Worm (Caenorhabditis elegans) whole organism, late embryonic: ENCODE measurements around the gene arp-6.

Source experiments
- K02D7.2 ChIP-seq: sonication (generic microtip); optimal IDR thresholded peaks from 2 replicates; lab custom pipeline; 2017; ENCODE audit warnings: mild to moderate bottlenecking, missing genetic modification characterization, missing compliant biosample characterization
- ahr-1 ChIP-seq: sonication (generic microtip); optimal IDR thresholded peaks from 2 replicates; lab custom pipeline; 2016; ENCODE audit warnings: missing genetic modification characterization, missing compliant biosample characterization
- ceh-14 ChIP-seq: sonication (generic microtip); optimal IDR thresholded peaks from 2 replicates; lab custom pipeline; 2016; ENCODE audit warnings: missing genotype, missing genetic modification characterization, missing compliant biosample characterization
- ceh-2 ChIP-seq: sonication (generic microtip); optimal IDR thresholded peaks from 2 replicates; lab custom pipeline; 2016; ENCODE audit warnings: missing genotype, missing genetic modification characterization, missing compliant biosample characterization
- ceh-24 ChIP-seq: sonication (generic microtip); optimal IDR thresholded peaks from 2 replicates; lab custom pipeline; 2016; ENCODE audit warnings: mild to moderate bottlenecking, missing genetic modification characterization, missing compliant biosample characterization
- ceh-31 ChIP-seq: sonication (generic microtip); optimal IDR thresholded peaks from 2 replicates; lab custom pipeline; 2016; ENCODE audit warnings: missing genetic modification characterization, missing compliant biosample characterization
- ceh-45 ChIP-seq: fragments of 200-800 bp; sonication (Bioruptor generic); IDR thresholded peaks from 2 replicates; pipeline ENCODE4 v1.3.6; 2022; ENCODE audit warnings: missing genetic modification reagents, missing genetic modification characterization, missing compliant biosample characterization
- ceh-9 ChIP-seq: sonication (generic microtip); optimal IDR thresholded peaks from 2 replicates; lab custom pipeline; 2016; ENCODE audit warnings: mild to moderate bottlenecking, missing genetic modification characterization, inconsistent platforms, missing compliant biosample characterization
- che-1 ChIP-seq: sonication (generic microtip); optimal IDR thresholded peaks from 2 replicates; lab custom pipeline; 2016; ENCODE audit warnings: mild to moderate bottlenecking, missing genetic modification characterization, missing compliant biosample characterization
- elt-2 ChIP-seq: sonication (generic microtip); optimal IDR thresholded peaks from 2 replicates; lab custom pipeline; 2016; ENCODE audit warnings: missing genetic modification reagents, missing genetic modification characterization, missing compliant biosample characterization
- ets-4 ChIP-seq: sonication (generic microtip); optimal IDR thresholded peaks from 2 replicates; lab custom pipeline; 2016; ENCODE audit warnings: missing genetic modification characterization, missing compliant biosample characterization
- fkh-6 ChIP-seq: sonication (generic microtip); optimal IDR thresholded peaks from 2 replicates; lab custom pipeline; 2016; ENCODE audit warnings: missing genetic modification characterization, missing compliant biosample characterization
- hlh-30 ChIP-seq: sonication (generic microtip); optimal IDR thresholded peaks from 2 replicates; lab custom pipeline; 2017; ENCODE audit warnings: antibody characterized with exemption, missing genetic modification characterization, missing compliant biosample characterization; ENCODE audit not compliant: insufficient read depth
- lim-6 ChIP-seq: sonication (generic microtip); optimal IDR thresholded peaks from 2 replicates; lab custom pipeline; 2016; ENCODE audit warnings: missing genetic modification characterization, missing compliant biosample characterization
- nfya-1 ChIP-seq: sonication (generic microtip); optimal IDR thresholded peaks from 2 replicates; lab custom pipeline; 2017; ENCODE audit warnings: missing genetic modification characterization, mild to moderate bottlenecking, missing compliant biosample characterization, antibody characterized with exemption, moderate library complexity
- nhr-11 ChIP-seq: fragments of 150-350 bp; optimal IDR thresholded peaks from 2 replicates; lab custom pipeline; 2014; ENCODE audit warnings: missing biosample characterization, missing genetic modification characterization
- odd-2 ChIP-seq: sonication (generic microtip); optimal IDR thresholded peaks from 2 replicates; lab custom pipeline; 2017; ENCODE audit warnings: antibody characterized with exemption, mild to moderate bottlenecking, missing genetic modification characterization, missing compliant biosample characterization
- sox-4 ChIP-seq: sonication (generic microtip); optimal IDR thresholded peaks from 2 replicates; lab custom pipeline; 2017; ENCODE audit warnings: mild to moderate bottlenecking, missing genetic modification characterization, inconsistent platforms, missing compliant biosample characterization
- unc-42 ChIP-seq: sonication (generic microtip); optimal IDR thresholded peaks from 2 replicates; lab custom pipeline; 2016; ENCODE audit warnings: missing genotype, missing genetic modification characterization, missing compliant biosample characterization
- ztf-16 ChIP-seq: sonication (generic microtip); optimal IDR thresholded peaks from 2 replicates; lab custom pipeline; 2017; ENCODE audit warnings: missing genetic modification characterization, missing compliant biosample characterization

Gene arp-6

DNA sequence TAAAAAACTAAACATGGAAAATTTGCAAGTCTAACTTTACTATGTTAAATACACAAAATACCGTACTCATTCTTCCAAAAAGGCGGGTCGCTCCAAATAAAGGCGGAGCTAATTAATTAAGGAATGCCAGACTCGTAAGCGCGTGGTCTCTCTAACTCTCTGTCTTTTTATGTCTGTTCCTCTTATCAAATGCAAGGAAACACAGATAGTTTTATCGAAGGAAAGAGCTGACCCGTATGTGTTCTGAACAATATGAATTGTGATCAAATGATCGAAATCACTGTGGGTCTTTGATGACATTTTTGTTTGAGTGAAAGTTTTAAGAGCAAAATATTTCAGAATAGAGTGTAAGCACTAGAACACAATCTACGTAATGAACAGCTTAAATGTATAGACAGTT, 35.7 kb downstream of the arp-6 start:
- no peak for TF ChIP-seq ceh-9 (tag; lab: Kevin White, UChicago)
- no peak for TF ChIP-seq K02D7.2 (tag; lab: Kevin White, UChicago)
- no peak for TF ChIP-seq elt-2
- TF ChIP-seq unc-42 = no peak
- TF ChIP-seq ceh-14 = no peak

DNA sequence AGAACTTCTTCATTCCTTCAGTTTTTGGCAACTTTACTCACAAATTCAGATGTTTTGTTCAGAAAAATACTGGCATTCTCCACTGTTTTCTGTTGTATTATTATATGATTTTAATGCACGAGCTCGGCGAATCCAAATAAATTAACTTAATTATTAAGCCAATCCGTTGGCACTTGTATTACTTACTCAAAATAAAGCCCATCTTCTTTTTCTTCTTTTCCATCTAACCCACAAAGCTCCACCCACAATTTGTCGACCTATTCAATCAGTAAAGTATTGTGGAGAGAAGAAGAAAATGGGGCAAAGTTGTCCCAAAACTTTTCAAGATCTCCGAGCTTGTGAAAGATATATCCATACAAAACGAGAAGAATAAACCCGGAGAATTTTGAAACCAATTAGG, 45.9 kb downstream of the arp-6 start:
- TF ChIP-seq ceh-45 (GFP tag; lab: Robert Waterston, UW) = no peak
- TF ChIP-seq ztf-16 (tag; lab: Kevin White, UChicago) = no peak
- TF ChIP-seq ceh-24 = no peak
- no peak for TF ChIP-seq ceh-2 (tag; lab: Kevin White, UChicago)
- TF ChIP-seq unc-42 = peak; percentile 71
- TF ChIP-seq sox-4 = no peak

DNA sequence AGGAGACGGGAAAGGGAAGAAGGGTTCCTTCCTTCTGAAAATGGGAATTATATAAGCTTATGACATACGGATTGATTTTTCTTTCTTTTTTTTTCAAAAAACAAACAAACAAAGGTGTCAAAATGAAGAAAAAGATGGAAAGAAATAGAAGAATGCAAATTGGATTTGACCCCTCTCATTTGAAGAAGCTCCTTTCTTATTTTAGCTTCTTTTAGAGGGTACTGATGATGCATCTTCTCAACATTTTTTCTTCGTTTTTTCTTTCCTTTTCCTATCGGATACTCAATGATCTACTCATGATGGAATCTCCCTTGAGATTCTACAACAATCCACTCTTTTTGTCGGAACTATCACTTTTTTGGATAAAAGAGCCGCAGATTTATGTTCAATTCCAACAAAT, 47.0 kb downstream of the arp-6 start:
- TF ChIP-seq unc-42 (peak; percentile 69), che-1 (tag; lab: Kevin White, UChicago) (no peak)

DNA sequence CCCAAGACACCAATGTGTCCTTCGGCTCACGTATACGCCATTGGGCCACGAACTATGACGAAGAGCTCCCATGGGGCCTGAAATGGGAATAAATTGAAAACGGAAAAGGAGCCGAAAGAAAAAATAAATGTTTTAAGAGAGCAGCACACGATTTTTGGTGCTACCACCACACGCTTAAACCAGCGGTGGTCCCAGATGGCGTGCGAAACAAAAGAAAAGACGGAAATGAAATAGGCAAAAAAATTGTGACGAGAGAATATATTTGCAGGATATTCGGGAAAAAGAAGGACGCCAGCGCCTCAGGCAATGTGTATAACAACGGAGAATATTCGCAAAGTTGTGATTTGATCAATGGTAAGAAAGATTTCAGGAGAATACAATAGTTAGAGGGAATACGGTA, 50.2 kb downstream of the arp-6 start:
- TF ChIP-seq unc-42 (no peak), ets-4 (tag; lab: Kevin White, UChicago) (no peak), nhr-11 (tag; lab: Kevin White, UChicago) (no peak), lim-6 (tag; lab: Kevin White, UChicago) (no peak), K02D7.2 (tag; lab: Kevin White, UChicago) (no peak), hlh-30 (tag; lab: Kevin White, UChicago) (no peak), nfya-1 (tag; lab: Kevin White, UChicago) (no peak), fkh-6 (tag; lab: Kevin White, UChicago) (no peak), ahr-1 (tag; lab: Kevin White, UChicago) (no peak), odd-2 (tag; lab: Kevin White, UChicago) (no peak), ceh-31 (tag; lab: Kevin White, UChicago) (no peak)
